Worm (Caenorhabditis elegans) whole organism, L3 larva: ENCODE data around the gene Y39G8B.2.
A peak's percentile ranks its signal among the peaks of the same experiment; 100 is the strongest.
"Not testable (repeated sequence)": the region's sequence is repeated elsewhere in the genome, so short reads cannot be mapped to it uniquely, and the experiment has no call there.

Experiments used
- R02D3.7 ChIP-seq: fragments of 150-350 bp; optimal IDR thresholded peaks from 2 replicates; lab custom pipeline; 2014; ENCODE audit warnings: missing biosample characterization, missing genetic modification characterization
- ZK546.5 ChIP-seq: sonication (generic microtip); optimal IDR thresholded peaks from 2 replicates; lab custom pipeline; 2017; ENCODE audit warnings: missing biosample characterization, missing genetic modification characterization
- ama-1 ChIP-seq: fragments of 150-350 bp; optimal IDR thresholded peaks from 2 replicates; lab custom pipeline; 2018
- ceh-16 ChIP-seq: sonication (generic microtip); optimal IDR thresholded peaks from 2 replicates; lab custom pipeline; 2017; ENCODE audit warnings: missing biosample characterization, missing genetic modification characterization
- ceh-28 ChIP-seq: fragments of 150-350 bp; optimal IDR thresholded peaks from 2 replicates; lab custom pipeline; 2014; ENCODE audit warnings: missing biosample characterization, missing genetic modification reagents, missing genetic modification characterization
- ceh-82 ChIP-seq: fragments of 150-350 bp; optimal IDR thresholded peaks from 2 replicates; lab custom pipeline; 2014; ENCODE audit warnings: missing biosample characterization, missing genetic modification characterization
- daf-12 ChIP-seq: fragments of 150-350 bp; optimal IDR thresholded peaks from 2 replicates; lab custom pipeline; 2014; ENCODE audit warnings: missing biosample characterization, missing genetic modification reagents, missing genetic modification characterization
- egl-27 ChIP-seq: sonication (generic microtip); optimal IDR thresholded peaks from 4 replicates; lab custom pipeline; 2017; ENCODE audit warnings: missing biosample characterization, missing genetic modification reagents, missing genetic modification characterization
- egl-5 ChIP-seq: fragments of 150-350 bp; optimal IDR thresholded peaks from 2 replicates; lab custom pipeline; 2017; ENCODE audit warnings: missing biosample characterization, missing genetic modification reagents, missing genetic modification characterization, inconsistent platforms
- elt-1 ChIP-seq: fragments of 150-350 bp; optimal IDR thresholded peaks from 2 replicates; lab custom pipeline; 2014; ENCODE audit warnings: missing biosample characterization, missing genetic modification characterization
- elt-2 ChIP-seq: sonication (generic microtip); optimal IDR thresholded peaks from 2 replicates; lab custom pipeline; 2016; ENCODE audit warnings: missing genetic modification reagents, mild to moderate bottlenecking, missing genetic modification characterization, missing compliant biosample characterization
- elt-3 ChIP-seq, 3 experiments: fragments of 150-350 bp in 1 of 3; sonication (generic microtip) in 2 of 3; optimal IDR thresholded peaks; 2 replicates in 2 of 3; 4 replicates in 1 of 3; lab custom pipeline; 2014 to 2017; ENCODE audit warnings: missing biosample characterization in 3 of 3, missing genetic modification characterization in 3 of 3
- eor-1 ChIP-seq, 2 experiments: fragments of 150-350 bp; optimal IDR thresholded peaks; 2 replicates each; lab custom pipeline; 2014 to 2018; ENCODE audit warnings: missing biosample characterization in 2 of 2, missing genetic modification characterization in 2 of 2
- fkh-10 ChIP-seq: sonication (generic microtip); optimal IDR thresholded peaks from 2 replicates; lab custom pipeline; 2017; ENCODE audit warnings: missing biosample characterization, missing genetic modification reagents, missing genetic modification characterization
- fkh-2 ChIP-seq: fragments of 150-350 bp; optimal IDR thresholded peaks from 2 replicates; lab custom pipeline; 2014; ENCODE audit warnings: missing biosample characterization, missing genetic modification reagents, missing genetic modification characterization
- fos-1 ChIP-seq: fragments of 150-350 bp; optimal IDR thresholded peaks from 2 replicates; lab custom pipeline; 2014; ENCODE audit warnings: missing biosample characterization, missing genetic modification characterization
- hmg-11 ChIP-seq: sonication (generic microtip); optimal IDR thresholded peaks from 2 replicates; lab custom pipeline; 2016; ENCODE audit warnings: missing genetic modification characterization, missing compliant biosample characterization
- jun-1 ChIP-seq: fragments of 150-350 bp; optimal IDR thresholded peaks from 2 replicates; lab custom pipeline; 2014; ENCODE audit warnings: missing biosample characterization, missing genetic modification reagents, missing genetic modification characterization
- lin-15B ChIP-seq: fragments of 150-350 bp; optimal IDR thresholded peaks from 2 replicates; lab custom pipeline; 2014; ENCODE audit warnings: missing biosample characterization, missing genetic modification characterization
- lin-39 ChIP-seq: fragments of 150-350 bp; optimal IDR thresholded peaks from 2 replicates; lab custom pipeline; 2018; ENCODE audit warnings: missing biosample characterization, missing genetic modification reagents, missing genetic modification characterization
- lsy-12 ChIP-seq: sonication (generic microtip); optimal IDR thresholded peaks from 2 replicates; lab custom pipeline; 2016; ENCODE audit warnings: mild to moderate bottlenecking, missing genetic modification characterization, missing compliant biosample characterization
- mdl-1 ChIP-seq: fragments of 150-350 bp; optimal IDR thresholded peaks from 2 replicates; lab custom pipeline; 2014; ENCODE audit warnings: missing biosample characterization, missing genetic modification characterization
- mml-1 ChIP-seq: fragments of 150-350 bp; sonication (generic microtip); optimal IDR thresholded peaks from 3 replicates; lab custom pipeline; 2014; ENCODE audit warnings: missing biosample characterization, missing genetic modification characterization
- nfya-1 ChIP-seq: sonication (generic microtip); optimal IDR thresholded peaks from 2 replicates; lab custom pipeline; 2017; ENCODE audit warnings: missing genetic modification characterization, mild to moderate bottlenecking, missing compliant biosample characterization, antibody characterized with exemption, moderate library complexity; ENCODE audit not compliant: insufficient read depth
- nhr-11 ChIP-seq: fragments of 150-350 bp; optimal IDR thresholded peaks from 2 replicates; lab custom pipeline; 2014; ENCODE audit warnings: missing biosample characterization, missing genetic modification characterization
- nhr-12 ChIP-seq: fragments of 150-350 bp; optimal IDR thresholded peaks from 2 replicates; lab custom pipeline; 2014; ENCODE audit warnings: missing biosample characterization, missing genetic modification characterization
- nhr-23 ChIP-seq: fragments of 150-350 bp; optimal IDR thresholded peaks from 2 replicates; lab custom pipeline; 2014; ENCODE audit warnings: missing biosample characterization, missing genetic modification reagents, missing genetic modification characterization
- nhr-237 ChIP-seq: fragments of 150-350 bp; optimal IDR thresholded peaks from 2 replicates; lab custom pipeline; 2014; ENCODE audit warnings: missing biosample characterization, missing genetic modification characterization
- nhr-25 ChIP-seq: sonication (generic microtip); optimal IDR thresholded peaks from 2 replicates; lab custom pipeline; 2017; ENCODE audit warnings: missing biosample characterization, missing genetic modification characterization
- nhr-28 ChIP-seq: fragments of 150-350 bp; optimal IDR thresholded peaks from 2 replicates; lab custom pipeline; 2014; ENCODE audit warnings: missing biosample characterization, missing genetic modification characterization
- nhr-43 ChIP-seq: sonication (generic microtip); optimal IDR thresholded peaks from 2 replicates; lab custom pipeline; 2016; ENCODE audit warnings: mild to moderate bottlenecking, missing genetic modification characterization, missing compliant biosample characterization; ENCODE audit not compliant: poor library complexity, severe bottlenecking
- nhr-67 ChIP-seq: fragments of 150-350 bp; optimal IDR thresholded peaks from 2 replicates; lab custom pipeline; 2014; ENCODE audit warnings: missing biosample characterization, missing genetic modification characterization
- nhr-76 ChIP-seq: fragments of 150-350 bp; sonication (generic microtip); optimal IDR thresholded peaks from 5 replicates; lab custom pipeline; 2014; ENCODE audit warnings: missing biosample characterization, missing genetic modification characterization
- nhr-77 ChIP-seq: fragments of 150-350 bp; optimal IDR thresholded peaks from 2 replicates; lab custom pipeline; 2014; ENCODE audit warnings: missing biosample characterization, missing genetic modification characterization
- pha-4 ChIP-seq: fragments of 150-350 bp; optimal IDR thresholded peaks from 2 replicates; lab custom pipeline; 2014; ENCODE audit warnings: missing biosample characterization, missing genetic modification reagents, missing genetic modification characterization
- pqm-1 ChIP-seq: fragments of 150-350 bp; optimal IDR thresholded peaks from 2 replicates; lab custom pipeline; 2017; ENCODE audit warnings: missing biosample characterization, missing genetic modification characterization, inconsistent platforms
- skn-1 ChIP-seq: fragments of 150-350 bp; optimal IDR thresholded peaks from 2 replicates; lab custom pipeline; 2014; ENCODE audit warnings: missing biosample characterization, missing genetic modification characterization
- snpc-4 ChIP-seq: fragments of 150-350 bp; optimal IDR thresholded peaks from 2 replicates; lab custom pipeline; 2014; ENCODE audit warnings: missing biosample characterization, missing genetic modification characterization
- tbx-2 ChIP-seq: sonication (generic microtip); optimal IDR thresholded peaks from 2 replicates; lab custom pipeline; 2016; ENCODE audit warnings: mild to moderate bottlenecking, missing genetic modification characterization, missing compliant biosample characterization
- unc-39 ChIP-seq: sonication (generic microtip); optimal IDR thresholded peaks from 4 replicates; lab custom pipeline; 2017; ENCODE audit warnings: missing biosample characterization, missing genetic modification characterization
- unc-62 ChIP-seq: fragments of 150-350 bp; sonication (generic microtip); optimal IDR thresholded peaks from 4 replicates; lab custom pipeline; 2014; ENCODE audit warnings: missing biosample characterization, missing genetic modification reagents, missing genetic modification characterization

Y39G8B.2 gene

DNA sequence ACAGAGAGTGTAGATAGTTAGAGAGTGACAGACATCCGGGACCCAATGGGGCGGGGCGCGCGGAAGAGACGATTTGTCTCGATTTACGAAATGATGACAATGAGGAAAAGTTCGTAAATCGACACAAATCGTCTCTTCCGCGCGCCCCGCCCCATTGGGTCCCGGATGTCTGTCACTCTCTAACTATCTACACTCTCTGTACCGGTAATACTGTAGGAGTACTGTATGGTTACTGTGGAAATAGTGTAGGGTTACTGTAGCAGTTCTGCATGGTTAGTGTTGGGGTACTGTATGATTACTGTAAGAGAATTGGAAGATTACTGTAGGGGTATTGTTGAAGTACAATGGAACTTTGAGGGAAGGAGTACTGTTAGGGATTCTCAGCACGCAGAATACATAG is 45.2 kb upstream of the Y39G8B.2 start, which contains the start of gene F01D5.10:
F01D5.10 (minus strand) TSS at position 101 of the 400 bp plus-strand sequence.
- TF ChIP-seq mml-1, nhr-77, lin-39 (tag; lab: Kevin White, UChicago): not testable (repeated sequence)

- peak; percentile 83 for TF ChIP-seq ceh-28 (tag; lab: Kevin White, UChicago)
- no peak for TF ChIP-seq nhr-28 (tag; lab: Kevin White, UChicago)
Observed at ce11 chrII:14018887-14019286, 42.9 kb upstream of the Y39G8B.2 start.

- TF ChIP-seq nfya-1 (peak; percentile 74), fkh-2 (peak; percentile 62), skn-1 (tag; lab: Kevin White, UChicago) (peak; percentile 39), lin-15B (tag; lab: Kevin White, UChicago) (peak; percentile 62), lsy-12 (tag; lab: Kevin White, UChicago) (peak; percentile 84), pha-4 (tag; lab: Kevin White, UChicago) (peak; percentile 52), ceh-16 (no peak), ceh-82 (tag; lab: Kevin White, UChicago) (peak; percentile 55), elt-1 (tag; lab: Kevin White, UChicago) (no peak), pqm-1 (tag; lab: Kevin White, UChicago) (peak; percentile 79), lin-39 (tag; lab: Kevin White, UChicago) (peak; percentile 50), mdl-1 (tag; lab: Kevin White, UChicago) (no peak), nhr-25 (tag; lab: Kevin White, UChicago) (peak; percentile 65), nhr-43 (peak; percentile 79), R02D3.7 (peak; percentile 41), ama-1 (peak; percentile 98), jun-1 (peak; percentile 26), nhr-11 (tag; lab: Kevin White, UChicago) (no peak), snpc-4 (tag; lab: Kevin White, UChicago) (peak; percentile 99), unc-62 (no peak), elt-2 (tag; lab: Kevin White, UChicago) (peak; percentile 62), hmg-11 (peak; percentile 75), nhr-67 (tag; lab: Kevin White, UChicago) (no peak), nhr-23 (tag; lab: Kevin White, UChicago) (peak; percentile 78), nhr-77 (tag; lab: Kevin White, UChicago) (peak; percentile 69), nhr-12 (tag; lab: Kevin White, UChicago) (no peak), tbx-2 (tag; lab: Kevin White, UChicago) (peak; percentile 71)
Observed at ce11 chrII:14018192-14018591, 42.2 kb upstream of the Y39G8B.2 start.

DNA sequence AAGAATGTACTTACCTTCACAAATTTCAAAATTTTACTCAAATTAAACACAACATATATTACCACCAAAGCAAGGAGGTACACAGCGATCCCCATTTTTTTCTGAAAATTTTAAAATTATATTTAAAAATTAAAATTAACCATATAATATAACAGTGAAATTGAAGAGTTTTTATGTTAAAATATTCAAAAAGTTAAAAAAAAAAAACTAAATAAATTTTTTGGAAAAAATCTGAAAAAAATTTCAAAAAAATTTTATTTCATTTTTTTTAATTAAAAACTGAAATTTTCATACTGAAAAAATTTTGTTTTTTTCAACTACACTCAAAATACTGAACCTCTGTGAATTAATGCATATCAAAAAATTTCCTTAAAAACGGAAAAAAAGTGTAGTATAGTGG is 40.8 kb upstream of the Y39G8B.2 start, which contains the start of gene cyp-37A1:
cyp-37A1 (minus strand) TSS at position 101 of the 400 bp plus-strand sequence.
- TF ChIP-seq ceh-82 (tag; lab: Kevin White, UChicago) = no peak
- no peak for TF ChIP-seq fos-1 (tag; lab: Kevin White, UChicago)
- no peak for TF ChIP-seq unc-62
- TF ChIP-seq nhr-77 (tag; lab: Kevin White, UChicago) = no peak
- TF ChIP-seq fkh-10 (GFP tag; lab: Kevin White, UChicago) = no peak

- TF ChIP-seq unc-62 = no peak
- no peak for TF ChIP-seq ama-1
- TF ChIP-seq lin-39 (tag; lab: Kevin White, UChicago) = no peak
- TF ChIP-seq nhr-77 (tag; lab: Kevin White, UChicago) = no peak
- TF ChIP-seq egl-27 = no peak
- no peak for TF ChIP-seq ZK546.5 (tag; lab: Kevin White, UChicago)
- TF ChIP-seq nhr-76 (tag; lab: Kevin White, UChicago) = no peak
- no peak for TF ChIP-seq hmg-11
- no peak for TF ChIP-seq unc-39 (tag; lab: Kevin White, UChicago)
- no peak for TF ChIP-seq pqm-1 (tag; lab: Kevin White, UChicago)
- TF ChIP-seq lin-15B (tag; lab: Kevin White, UChicago) = no peak
- no peak for TF ChIP-seq egl-5 (tag; lab: Kevin White, UChicago)
- no peak for TF ChIP-seq nhr-237 (tag; lab: Kevin White, UChicago)
- no peak for TF ChIP-seq daf-12 (tag; lab: Kevin White, UChicago)
- TF ChIP-seq nhr-23 (tag; lab: Kevin White, UChicago) = no peak
- no peak for TF ChIP-seq eor-1 (tag; optimal IDR thresholded peaks at IDR 0.05; lab: Kevin White, UChicago)
- TF ChIP-seq elt-3 (tag; optimal IDR thresholded peaks at IDR 0.05; lab: Kevin White, UChicago) = no peak
- no peak for TF ChIP-seq nhr-28 (tag; lab: Kevin White, UChicago)
- no peak for TF ChIP-seq ceh-82 (tag; lab: Kevin White, UChicago)
- no peak for TF ChIP-seq jun-1
Observed at ce11 chrII:14014637-14015036, 38.6 kb upstream of the Y39G8B.2 start.
